Worm (Caenorhabditis elegans) whole organism, L1 larva: ENCODE results near the gene cdh-5.

Source experiments
- egl-13 ChIP-seq: sonication (generic microtip); optimal IDR thresholded peaks from 2 replicates; lab custom pipeline; 2016; ENCODE audit warnings: missing genotype, missing genetic modification reagents, missing genetic modification characterization, missing compliant biosample characterization
- elt-2 ChIP-seq: sonication (generic microtip); optimal IDR thresholded peaks from 2 replicates; lab custom pipeline; 2016; ENCODE audit warnings: missing genetic modification characterization, mild to moderate bottlenecking, inconsistent platforms, missing compliant biosample characterization, missing genetic modification reagents
- lin-35 ChIP-seq, 2 experiments: fragments of 150-350 bp; optimal IDR thresholded peaks; 2 replicates each; lab custom pipeline; 2014; ENCODE audit warnings: missing biosample characterization in 2 of 2, missing genetic modification characterization in 2 of 2, missing genetic modification reagents in 2 of 2
- mdl-1 ChIP-seq, 2 experiments: fragments of 150-350 bp; optimal IDR thresholded peaks; 2 replicates each; lab custom pipeline; 2014 to 2017; ENCODE audit warnings: missing biosample characterization in 2 of 2, missing genetic modification characterization in 2 of 2, inconsistent platforms in 1 of 2
- nhr-47 ChIP-seq: sonication (generic microtip); optimal IDR thresholded peaks from 2 replicates; lab custom pipeline; 2016; ENCODE audit warnings: mild to moderate bottlenecking, missing genetic modification characterization, moderate library complexity, missing compliant biosample characterization
- unc-30 ChIP-seq: sonication (generic microtip); optimal IDR thresholded peaks from 2 replicates; lab custom pipeline; 2017; ENCODE audit warnings: missing biosample characterization, missing genetic modification characterization
- zag-1 ChIP-seq: fragments of 150-350 bp; optimal IDR thresholded peaks from 2 replicates; lab custom pipeline; 2014; ENCODE audit warnings: missing biosample characterization, missing genetic modification characterization
- ztf-4 ChIP-seq: fragments of 150-350 bp; optimal IDR thresholded peaks from 2 replicates; lab custom pipeline; 2014; ENCODE audit warnings: missing biosample characterization, missing genetic modification characterization

DNA sequence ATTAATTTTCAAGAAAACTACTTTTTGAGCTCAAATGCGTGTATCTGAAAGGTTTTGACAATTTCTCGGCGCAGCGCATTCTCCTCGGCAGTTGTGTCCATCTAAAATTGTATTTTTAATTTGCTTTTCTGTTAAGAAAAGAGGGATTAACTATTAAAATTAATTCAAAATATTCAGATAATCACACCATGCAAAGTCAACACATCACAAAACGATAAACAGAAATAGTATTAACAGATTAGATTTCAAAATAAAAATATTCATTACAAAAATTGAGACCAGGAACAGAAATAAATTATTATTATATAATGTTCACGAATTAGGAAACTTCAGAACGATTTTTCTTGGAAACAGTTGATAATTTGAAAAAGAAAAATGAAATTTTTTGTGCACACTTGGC, 17.8 kb downstream of the cdh-5 start, which contains the start of gene pole-2:
- TF ChIP-seq lin-35 (GFP tag; optimal IDR thresholded peaks at IDR 0.05; lab: Kevin White, UChicago) (no peak), nhr-47 (tag; lab: Kevin White, UChicago) (no peak), egl-13 (tag; lab: Kevin White, UChicago) (no peak), unc-30 (tag; lab: Kevin White, UChicago) (no peak), mdl-1 (tag; optimal IDR thresholded peaks at IDR 0.05; lab: Kevin White, UChicago) (no peak), ztf-4 (no peak), elt-2 (no peak), zag-1 (tag; lab: Kevin White, UChicago) (no peak)
